Fruit fly (Drosophila melanogaster) whole organism, adult: ENCODE results near the gene Bsg.

Experiments
- CG12768 ChIP-seq: fragments of 200-800 bp; sonication (Bioruptor generic); optimal IDR thresholded peaks from 2 replicates; lab custom pipeline; 2017; ENCODE audit warnings: missing biosample characterization, missing genetic modification characterization, mild to moderate bottlenecking, moderate library complexity, missing genetic modification reagents
- CG14711 ChIP-seq: fragments of 200-800 bp; sonication (Bioruptor generic); optimal IDR thresholded peaks from 2 replicates; lab custom pipeline; 2018; ENCODE audit warnings: missing biosample characterization, mild to moderate bottlenecking, missing genetic modification characterization, moderate library complexity
- CG1620 ChIP-seq: fragments of 200-800 bp; sonication (Bioruptor generic); optimal IDR thresholded peaks from 2 replicates; lab custom pipeline; 2016; ENCODE audit warnings: missing biosample characterization, missing genetic modification characterization
- CG33017 ChIP-seq: fragments of 200-800 bp; sonication (Bioruptor generic); optimal IDR thresholded peaks from 2 replicates; lab custom pipeline; 2018; ENCODE audit warnings: missing biosample characterization, mild to moderate bottlenecking, missing genetic modification characterization, moderate library complexity
- CG5204 ChIP-seq: fragments of 200-800 bp; sonication (Bioruptor generic); optimal IDR thresholded peaks from 2 replicates; lab custom pipeline; 2016; ENCODE audit warnings: missing biosample characterization, missing genetic modification characterization
- CG7045 ChIP-seq: fragments of 200-800 bp; sonication (Bioruptor generic); optimal IDR thresholded peaks from 2 replicates; lab custom pipeline; 2017; ENCODE audit warnings: missing biosample characterization, mild to moderate bottlenecking, missing genetic modification characterization
- CG7101 ChIP-seq: fragments of 200-800 bp; sonication (Bioruptor generic); optimal IDR thresholded peaks from 2 replicates; lab custom pipeline; 2018; ENCODE audit warnings: missing biosample characterization, mild to moderate bottlenecking, missing genetic modification characterization, moderate library complexity
- Crg-1 ChIP-seq: fragments of 200-800 bp; sonication (Bioruptor generic); optimal IDR thresholded peaks from 2 replicates; lab custom pipeline; 2016; ENCODE audit warnings: missing biosample characterization, missing genetic modification characterization
- Hr96 ChIP-seq: fragments of 200-800 bp; sonication (Bioruptor generic); optimal IDR thresholded peaks from 2 replicates; lab custom pipeline; 2016; ENCODE audit warnings: missing biosample characterization, missing genetic modification characterization
- bab1 ChIP-seq: fragments of 200-800 bp; sonication (Bioruptor generic); optimal IDR thresholded peaks from 3 replicates; lab custom pipeline; 2019; ENCODE audit warnings: missing biosample characterization, mild to moderate bottlenecking, missing genetic modification characterization, moderate library complexity
- cic ChIP-seq: fragments of 200-800 bp; sonication (Bioruptor generic); optimal IDR thresholded peaks from 2 replicates; lab custom pipeline; 2017; ENCODE audit warnings: missing biosample characterization, mild to moderate bottlenecking, missing genetic modification characterization, moderate library complexity
- cnc ChIP-seq, 2 experiments: fragments of >200 bp; optimal IDR thresholded peaks; 2 replicates each; lab custom pipeline; 2017
- kay ChIP-seq: fragments of 200-800 bp; sonication (Bioruptor generic); peaks from one replicate; lab custom pipeline; 2016; ENCODE audit warnings: missing biosample characterization, missing genetic modification characterization, borderline replicate concordance
- ovo ChIP-seq: fragments of 200-800 bp; sonication (Bioruptor generic); optimal IDR thresholded peaks from 2 replicates; lab custom pipeline; 2016; ENCODE audit warnings: missing biosample characterization, missing genetic modification characterization

- TF ChIP-seq cic (GFP tag; lab: Kevin White, UChicago) (peak; percentile 32), kay (GFP tag; lab: Kevin White, UChicago) (no peak), ovo (GFP tag; lab: Kevin White, UChicago) (no peak), CG12768 (no peak), CG7101 (no peak), CG5204 (GFP tag; lab: Kevin White, UChicago) (no peak), Crg-1 (GFP tag; lab: Kevin White, UChicago) (no peak), CG33017 (tag; lab: Kevin White, UChicago) (no peak), CG7045 (GFP tag; lab: Kevin White, UChicago) (no peak), Hr96 (GFP tag; lab: Kevin White, UChicago) (no peak), bab1 (GFP tag; lab: Kevin White, UChicago) (no peak), cnc (optimal IDR thresholded peaks at IDR 0.05; lab: Kevin White, UChicago) (no peak), CG1620 (no peak), CG14711 (no peak)
These were observed 33.5 kb downstream of the Bsg start for dm6 chr2L:8116632-8117193.
